Fruit fly (Drosophila melanogaster) Kc167 (cell line): ENCODE data around the gene Ser12.

ENCODE experiments used
- Myc ChIP-seq: fragments of >200 bp; optimal IDR thresholded peaks from 2 replicates; lab custom pipeline; 2017; ENCODE audit warnings: missing external identifiers
- Sin3A ChIP-seq: fragments of >200 bp; optimal IDR thresholded peaks from 2 replicates; lab custom pipeline; 2018; ENCODE audit warnings: missing external identifiers
- h ChIP-seq: fragments of >200 bp; optimal IDR thresholded peaks from 3 replicates; lab custom pipeline; 2018; ENCODE audit warnings: missing external identifiers
- insv ChIP-seq: fragments of >200 bp; optimal IDR thresholded peaks from 3 replicates; lab custom pipeline; 2018; ENCODE audit warnings: missing external identifiers
- psq ChIP-seq: fragments of >200 bp; optimal IDR thresholded peaks from 2 replicates; lab custom pipeline; 2017; ENCODE audit warnings: missing external identifiers
- ttk ChIP-seq: sonication (Bioruptor generic); optimal IDR thresholded peaks from 2 replicates; lab custom pipeline; 2017; ENCODE audit warnings: missing external identifiers

The Ser12 gene

dm6 chr2L:2221649-2222150 is 29.4 kb downstream of the Ser12 start:
- TF ChIP-seq Sin3A (lab: Kevin White, UChicago) (no peak), psq (lab: Kevin White, UChicago) (no peak)

- no peak for TF ChIP-seq h (lab: Kevin White, UChicago)
- TF ChIP-seq Sin3A (lab: Kevin White, UChicago): no peak
- no peak for TF ChIP-seq insv (lab: Kevin White, UChicago)
- no peak for TF ChIP-seq psq (lab: Kevin White, UChicago)
- TF ChIP-seq ttk (lab: Kevin White, UChicago): no peak
- TF ChIP-seq Myc (lab: Kevin White, UChicago): no peak
These were observed 30.3 kb downstream of the Ser12 start, which contains the start of gene papi for dm6 chr2L:2220573-2221332. Gene papi, plus strand, starts transcription at chr2L:2220748.

- TF ChIP-seq Myc (lab: Kevin White, UChicago): no peak
These were observed 33.9 kb downstream of the Ser12 start, which contains the start of the genes CG15386, CG42371 and mio for dm6 chr2L:2217067-2217684. Gene CG15386, minus strand, starts transcription at chr2L:2217246. Gene CG42371, minus strand, starts transcription at chr2L:2217246. Gene mio, plus strand, starts transcription at chr2L:2217290.

- TF ChIP-seq insv (lab: Kevin White, UChicago): no peak
- no peak for TF ChIP-seq Myc (lab: Kevin White, UChicago)
- TF ChIP-seq ttk (lab: Kevin White, UChicago): no peak
- no peak for TF ChIP-seq h (lab: Kevin White, UChicago)
- no peak for TF ChIP-seq psq (lab: Kevin White, UChicago)
- no peak for TF ChIP-seq Sin3A (lab: Kevin White, UChicago)
These were observed 35.0 kb downstream of the Ser12 start, which contains the start of gene daed for dm6 chr2L:2216065-2216464. Gene daed, minus strand, starts transcription at chr2L:2216311.

- TF ChIP-seq h (lab: Kevin White, UChicago) (no peak), insv (lab: Kevin White, UChicago) (no peak), Myc (lab: Kevin White, UChicago) (no peak), Sin3A (lab: Kevin White, UChicago) (no peak), psq (lab: Kevin White, UChicago) (no peak), ttk (lab: Kevin White, UChicago) (no peak)
These were observed 37.1 kb downstream of the Ser12 start, which contains the start of the genes Uch and CG34174 for dm6 chr2L:2214004-2214403. Gene Uch, minus strand, starts transcription at chr2L:2214211. Gene CG34174, plus strand, starts transcription at chr2L:2214266.

dm6 chr2L:2212478-2212877 is 38.6 kb downstream of the Ser12 start, which contains the start of gene CG15385:
Gene CG15385, minus strand, starts transcription at chr2L:2212571.
- TF ChIP-seq ttk (lab: Kevin White, UChicago) (no peak), insv (lab: Kevin White, UChicago) (no peak), h (lab: Kevin White, UChicago) (no peak), psq (lab: Kevin White, UChicago) (no peak), Myc (lab: Kevin White, UChicago) (no peak), Sin3A (lab: Kevin White, UChicago) (no peak)

- TF ChIP-seq insv (lab: Kevin White, UChicago): no peak
- no peak for TF ChIP-seq psq (lab: Kevin White, UChicago)
- no peak for TF ChIP-seq Sin3A (lab: Kevin White, UChicago)
- TF ChIP-seq h (lab: Kevin White, UChicago): no peak
- TF ChIP-seq Myc (lab: Kevin White, UChicago): no peak
- no peak for TF ChIP-seq ttk (lab: Kevin White, UChicago)
These were observed 42.1 kb downstream of the Ser12 start, which contains the start of gene CG33124 for dm6 chr2L:2209002-2209401. Gene CG33124, minus strand, starts transcription at chr2L:2209102.

dm6 chr2L:2206066-2206465 is 45.0 kb downstream of the Ser12 start, which contains the start of gene CG31668:
Gene CG31668, minus strand, starts transcription at chr2L:2206166.
- TF ChIP-seq psq (lab: Kevin White, UChicago) (no peak), Myc (lab: Kevin White, UChicago) (no peak), insv (lab: Kevin White, UChicago) (no peak), h (lab: Kevin White, UChicago) (no peak), ttk (lab: Kevin White, UChicago) (no peak), Sin3A (lab: Kevin White, UChicago) (no peak)

dm6 chr2L:2202853-2203717 is 48.0 kb downstream of the Ser12 start:
- no peak for TF ChIP-seq h (lab: Kevin White, UChicago)
- TF ChIP-seq Sin3A (lab: Kevin White, UChicago): no peak
- no peak for TF ChIP-seq psq (lab: Kevin White, UChicago)

- TF ChIP-seq insv (lab: Kevin White, UChicago): no peak
- TF ChIP-seq h (lab: Kevin White, UChicago): no peak
- TF ChIP-seq psq (lab: Kevin White, UChicago): no peak
- no peak for TF ChIP-seq ttk (lab: Kevin White, UChicago)
- TF ChIP-seq Sin3A (lab: Kevin White, UChicago): no peak
- no peak for TF ChIP-seq Myc (lab: Kevin White, UChicago)
These were observed 48.8 kb downstream of the Ser12 start for dm6 chr2L:2202018-2202852.
